Worm (Caenorhabditis elegans) whole organism, L1 larva: ENCODE measurements around the gene pigc-1.

Source experiments
- aha-1 ChIP-seq: fragments of 150-350 bp; optimal IDR thresholded peaks from 2 replicates; lab custom pipeline; 2014; ENCODE audit warnings: missing biosample characterization, missing genetic modification characterization
- lin-39 ChIP-seq: fragments of 150-350 bp; optimal IDR thresholded peaks from 2 replicates; lab custom pipeline; 2014; ENCODE audit warnings: missing biosample characterization, missing genetic modification reagents, missing genetic modification characterization
- lsy-2 ChIP-seq, 2 experiments: fragments of 150-350 bp; optimal IDR thresholded peaks; 2 replicates each; lab custom pipeline; 2014; ENCODE audit warnings: missing biosample characterization in 2 of 2, missing genetic modification characterization in 2 of 2
- nhr-84 ChIP-seq: sonication (generic microtip); optimal IDR thresholded peaks from 2 replicates; lab custom pipeline; 2017; ENCODE audit warnings: missing biosample characterization, missing genetic modification characterization
- pag-3 ChIP-seq: sonication (generic microtip); optimal IDR thresholded peaks from 2 replicates; lab custom pipeline; 2017; ENCODE audit warnings: missing genetic modification characterization, mild to moderate bottlenecking, missing compliant biosample characterization, antibody characterized with exemption, borderline replicate concordance; ENCODE audit not compliant: insufficient read depth
- snu-23 ChIP-seq: sonication (generic microtip); optimal IDR thresholded peaks from 2 replicates; lab custom pipeline; 2016; ENCODE audit warnings: missing genetic modification characterization, missing compliant biosample characterization
- vab-15 ChIP-seq: sonication (generic microtip); optimal IDR thresholded peaks from 2 replicates; lab custom pipeline; 2017; ENCODE audit warnings: missing genotype, mild to moderate bottlenecking, missing genetic modification characterization, missing compliant biosample characterization
- zag-1 ChIP-seq: fragments of 150-350 bp; optimal IDR thresholded peaks from 2 replicates; lab custom pipeline; 2014; ENCODE audit warnings: missing biosample characterization, missing genetic modification characterization
- ztf-11 ChIP-seq, 2 experiments: sonication (generic microtip); optimal IDR thresholded peaks; 2 replicates each; lab custom pipeline; 2016 to 2017; ENCODE audit warnings: missing genetic modification characterization in 2 of 2, missing biosample characterization in 1 of 2, missing compliant biosample characterization in 1 of 2

DNA sequence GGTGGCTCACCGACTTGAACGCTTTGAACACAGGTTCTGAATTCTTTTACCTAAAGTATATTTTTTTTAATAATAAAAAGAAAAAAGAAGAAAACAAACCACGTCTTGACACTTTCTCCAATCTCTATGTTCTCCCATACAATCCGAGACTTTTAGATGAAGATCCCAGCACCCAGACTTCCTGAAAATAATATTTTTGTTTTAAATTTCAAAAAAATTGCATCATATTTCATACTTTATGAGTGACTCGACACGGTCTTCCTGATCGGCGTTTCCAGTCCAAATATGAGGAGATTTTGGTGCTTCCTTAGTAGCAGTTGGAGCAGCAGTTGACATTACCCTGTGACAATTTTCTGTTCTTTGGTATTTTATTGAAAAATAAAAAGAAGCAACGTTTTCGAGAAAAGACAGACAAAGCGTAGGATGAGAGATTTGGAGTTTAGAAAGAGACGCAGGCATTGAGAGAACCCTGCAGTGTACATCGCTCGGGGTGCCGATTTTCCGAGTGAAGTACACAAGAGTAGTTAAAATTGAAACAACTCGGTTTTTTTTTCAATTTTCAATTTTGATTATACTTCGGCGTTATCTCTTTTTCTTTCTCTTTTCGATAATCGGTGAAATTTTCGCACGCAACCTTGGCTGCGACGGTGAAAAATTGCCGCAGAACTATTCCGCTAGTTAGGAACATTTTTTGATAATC, 7.2 kb downstream of the pigc-1 start, which contains the start of the genes coa-4 and T20D3.14:
- TF ChIP-seq nhr-84 (tag; lab: Kevin White, UChicago), result no peak
- no peak for TF ChIP-seq pag-3
- TF ChIP-seq ztf-11 (tag; optimal IDR thresholded peaks at IDR 0.05; lab: Kevin White, UChicago), result no peak
- TF ChIP-seq zag-1 (tag; lab: Kevin White, UChicago), result no peak
- no peak for TF ChIP-seq lin-39 (tag; lab: Kevin White, UChicago)
- TF ChIP-seq snu-23 (GFP tag; lab: Kevin White, UChicago), result peak; percentile 75
- TF ChIP-seq aha-1 (tag; lab: Kevin White, UChicago), result no peak
- no peak for TF ChIP-seq vab-15
- peak; percentile 53 to 58 for TF ChIP-seq lsy-2 (tag; optimal IDR thresholded peaks at IDR 0.05; lab: Kevin White, UChicago)
